Fruit fly (Drosophila melanogaster): ENCODE results near the gene chinmo.

Gene chinmo

DNA sequence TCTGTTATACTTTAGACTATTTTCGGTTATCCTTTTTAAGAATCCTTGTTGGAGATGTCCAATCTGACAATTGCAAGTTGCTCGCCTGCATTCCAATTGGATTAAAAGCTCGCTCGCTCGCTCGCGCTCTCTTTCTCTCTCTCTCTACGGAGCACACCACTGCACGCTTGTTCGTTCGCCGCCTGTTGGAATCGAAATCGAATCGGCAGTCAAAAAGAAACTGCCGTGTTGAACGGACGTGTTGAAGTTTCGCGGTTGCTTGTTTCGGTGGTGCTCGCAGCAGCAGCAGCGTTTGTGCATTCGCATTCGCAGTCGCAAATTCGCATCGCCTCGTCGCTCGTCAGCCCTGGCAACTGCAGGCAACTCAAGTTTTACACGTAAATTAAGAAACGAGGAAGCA, at the start of gene chinmo:
chinmo (plus strand) TSS at position 206 of the 400 bp plus-strand sequence.
- TF ChIP-seq CG17801 (GFP tag; optimal IDR thresholded peaks at IDR 0.05; ENCODE audit: partially characterized antibody), result no peak

DNA sequence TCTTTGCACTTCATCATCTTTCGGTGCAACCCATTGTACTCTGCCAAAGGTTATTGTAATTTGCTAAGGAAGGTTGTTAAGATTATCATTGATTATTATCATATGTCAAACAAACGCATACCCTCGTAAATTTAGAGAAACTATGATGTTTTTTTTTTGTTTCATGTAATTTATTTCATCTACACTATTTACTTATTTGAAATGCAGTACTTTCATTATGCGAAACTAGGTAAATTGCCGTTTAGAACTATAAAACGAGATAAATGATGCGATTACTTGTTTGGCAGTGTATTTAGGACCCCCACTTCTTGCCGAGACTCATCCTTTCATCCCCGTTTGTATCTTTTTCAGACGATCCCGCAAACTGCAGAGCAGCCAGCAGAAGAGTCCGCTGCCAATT, 47.2 kb upstream of the chinmo start:
- no peak for TF ChIP-seq CG17801 (GFP tag; optimal IDR thresholded peaks at IDR 0.05; ENCODE audit: partially characterized antibody)

DNA sequence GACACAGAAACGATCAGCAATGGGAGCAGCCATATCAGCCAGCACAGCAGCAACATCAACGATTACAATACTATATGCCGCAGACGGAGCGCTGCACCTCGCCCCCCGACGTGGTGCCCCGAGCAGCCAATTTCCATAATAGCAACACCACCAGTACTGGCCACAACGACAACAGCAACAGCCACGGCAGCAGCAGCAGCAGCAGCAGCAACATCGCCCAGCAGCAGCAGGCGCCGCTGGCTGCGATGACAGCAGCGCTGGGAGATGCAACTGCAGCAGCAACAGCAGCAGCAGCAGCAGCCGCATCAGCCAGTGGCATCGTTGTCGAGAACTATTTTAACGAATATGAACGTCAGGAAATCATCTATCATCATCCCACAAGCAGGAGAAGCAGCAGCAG, 44.3 kb upstream of the chinmo start:
- no peak for TF ChIP-seq CG17801 (GFP tag; optimal IDR thresholded peaks at IDR 0.05; ENCODE audit: partially characterized antibody)

DNA sequence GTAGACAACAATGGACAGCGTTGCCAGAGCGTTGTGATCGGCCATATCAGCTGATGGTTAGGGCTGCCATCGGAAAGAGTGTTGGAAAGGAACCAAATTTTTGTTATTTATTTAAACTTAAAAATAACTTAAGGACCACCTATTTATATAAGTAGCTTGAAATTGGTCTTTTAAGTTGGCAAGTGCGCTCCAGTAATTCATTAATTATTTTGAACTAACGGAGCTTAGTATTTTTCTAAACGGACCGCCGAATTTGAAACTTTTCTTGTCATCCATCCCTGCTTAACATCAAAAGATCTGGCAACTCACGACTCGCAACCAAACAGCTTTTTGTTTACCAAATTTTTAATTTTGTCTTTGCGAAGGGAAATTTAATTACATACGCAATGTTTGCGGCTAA, 39.9 kb upstream of the chinmo start, which contains the start of the genes Rab3GAP1 and CG14352:
Rab3GAP1 (minus strand) TSS at position 36 of the 400 bp plus-strand sequence.
CG14352 (plus strand) TSS at position 289 of the 400 bp plus-strand sequence.
- TF ChIP-seq CG17801 (GFP tag; optimal IDR thresholded peaks at IDR 0.05; ENCODE audit: partially characterized antibody), result peak; percentile 74

dm6 chr2L:1613748-1614365, 37.2 kb upstream of the chinmo start, which contains the start of gene RFeSP:
TSS of gene RFeSP (minus strand) at chr2L:1614160.
- no peak for TF ChIP-seq CG17801 (GFP tag; optimal IDR thresholded peaks at IDR 0.05; ENCODE audit: partially characterized antibody)

- no peak for TF ChIP-seq CG17801 (GFP tag; optimal IDR thresholded peaks at IDR 0.05; ENCODE audit: partially characterized antibody)
Observed at dm6 chr2L:1615753-1616152, 35.3 kb upstream of the chinmo start.

dm6 chr2L:1617712-1618111, 33.3 kb upstream of the chinmo start:
- TF ChIP-seq CG17801 (GFP tag; optimal IDR thresholded peaks at IDR 0.05; ENCODE audit: partially characterized antibody), result no peak

dm6 chr2L:1618696-1619095, 32.4 kb upstream of the chinmo start:
- no peak for TF ChIP-seq CG17801 (GFP tag; optimal IDR thresholded peaks at IDR 0.05; ENCODE audit: partially characterized antibody)

- TF ChIP-seq CG17801 (GFP tag; optimal IDR thresholded peaks at IDR 0.05; ENCODE audit: partially characterized antibody), result no peak
Observed at dm6 chr2L:1619191-1619590, 31.9 kb upstream of the chinmo start.

- TF ChIP-seq CG17801 (GFP tag; optimal IDR thresholded peaks at IDR 0.05; ENCODE audit: partially characterized antibody), result no peak
Observed at dm6 chr2L:1620797-1621196, 30.3 kb upstream of the chinmo start.

- TF ChIP-seq CG17801 (GFP tag; optimal IDR thresholded peaks at IDR 0.05; ENCODE audit: partially characterized antibody), result no peak
Observed at dm6 chr2L:1624750-1625149, 26.3 kb upstream of the chinmo start.

- no peak for TF ChIP-seq CG17801 (GFP tag; optimal IDR thresholded peaks at IDR 0.05; ENCODE audit: partially characterized antibody)
Observed at dm6 chr2L:1627824-1628501, 23.1 kb upstream of the chinmo start.

dm6 chr2L:1628502-1628864, 22.6 kb upstream of the chinmo start:
- no peak for TF ChIP-seq CG17801 (GFP tag; optimal IDR thresholded peaks at IDR 0.05; ENCODE audit: partially characterized antibody)

- TF ChIP-seq CG17801 (GFP tag; optimal IDR thresholded peaks at IDR 0.05; ENCODE audit: partially characterized antibody), result no peak
Observed at dm6 chr2L:1629206-1629959, 21.7 kb upstream of the chinmo start.

- no peak for TF ChIP-seq CG17801 (GFP tag; optimal IDR thresholded peaks at IDR 0.05; ENCODE audit: partially characterized antibody)
Observed at dm6 chr2L:1630576-1630975, 20.5 kb upstream of the chinmo start.
